Worm (Caenorhabditis elegans): ENCODE results near the gene lin-23.

The lin-23 gene

DNA sequence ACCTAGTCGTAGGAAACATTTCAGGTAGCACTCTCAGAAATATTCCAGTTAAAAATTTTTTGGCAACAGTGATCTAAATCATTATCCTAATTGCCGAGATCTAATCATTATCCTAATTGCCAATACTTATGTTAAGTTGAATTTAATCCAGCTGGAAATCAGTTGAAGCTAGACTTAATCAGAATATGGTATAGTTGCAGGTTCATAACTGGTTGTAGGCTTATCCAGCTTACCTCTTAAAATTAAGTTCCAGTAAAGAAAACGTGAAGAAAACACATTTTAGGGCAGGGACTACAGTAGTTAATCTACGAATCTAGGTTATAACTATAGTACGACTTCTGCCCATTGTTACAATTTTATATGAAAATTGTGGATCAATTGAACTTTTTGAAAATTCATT, 5.6 kb downstream of the lin-23 start:
- no peak for TF ChIP-seq set-16 (GFP tag; IDR thresholded peaks at IDR 0.05)
- no peak for TF ChIP-seq snpc-4 (tag; optimal IDR thresholded peaks at IDR 0.05)
- no peak for TF ChIP-seq F10B5.3 (tag; optimal IDR thresholded peaks at IDR 0.05)
- no peak for TF ChIP-seq nhr-42 (GFP tag; IDR thresholded peaks at IDR 0.05)
- TF ChIP-seq aha-1 (tag), result peak; percentile 93

DNA sequence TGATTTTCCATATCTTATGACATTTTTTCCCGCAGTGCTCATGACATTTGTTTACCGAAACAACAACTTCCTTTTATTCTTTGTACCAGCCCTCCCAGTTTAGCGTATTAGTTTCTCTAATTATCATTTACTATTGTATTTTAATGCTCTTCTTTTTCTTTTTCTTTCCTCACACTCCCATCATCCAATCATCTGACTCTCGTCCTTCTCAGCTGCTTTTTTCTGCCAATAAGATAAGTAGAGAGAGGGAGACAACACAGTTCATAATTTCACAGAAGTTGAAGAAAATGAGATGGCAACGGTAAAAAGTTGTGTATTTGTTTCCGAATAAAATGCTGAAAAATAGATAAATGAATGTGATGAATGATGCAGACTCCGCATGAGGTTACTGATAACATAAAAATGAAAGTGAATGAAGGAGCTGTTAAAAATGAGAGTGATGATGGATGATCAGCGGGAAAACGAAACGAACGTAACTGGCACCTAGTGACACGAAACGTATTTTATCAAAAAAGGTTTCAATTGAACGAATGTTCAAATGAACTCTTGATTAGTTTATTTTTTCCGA, 6.4 kb downstream of the lin-23 start:
- peak; percentile 71 for TF ChIP-seq pqm-1 (tag; optimal IDR thresholded peaks at IDR 0.05)
- TF ChIP-seq hlh-11 (tag; optimal IDR thresholded peaks at IDR 0.05), result peak; percentile 43
- peak; percentile 13 for TF ChIP-seq mep-1 (tag; optimal IDR thresholded peaks at IDR 0.05)
- TF ChIP-seq unc-62 (GFP tag; optimal IDR thresholded peaks at IDR 0.05 in 1 of 2), result peak in 1 of 2 experiments; percentile 69
- no peak for TF ChIP-seq unc-62 (tag; optimal IDR thresholded peaks at IDR 0.05)
- no peak for TF ChIP-seq daf-16 (GFP tag; optimal IDR thresholded peaks at IDR 0.05)
- peak; percentile 53 for TF ChIP-seq daf-16 (tag; optimal IDR thresholded peaks at IDR 0.05)
- TF ChIP-seq nhr-77 (tag; optimal IDR thresholded peaks at IDR 0.05), result peak; percentile 44
- no peak for TF ChIP-seq mes-2 (tag; optimal IDR thresholded peaks at IDR 0.05; ENCODE audit: poor library complexity, severe bottlenecking)
- no peak for TF ChIP-seq nhr-102 (tag; optimal IDR thresholded peaks at IDR 0.05)
- TF ChIP-seq dmd-6 (GFP tag; IDR thresholded peaks at IDR 0.05), result peak; percentile 70
- TF ChIP-seq skn-1 (tag; optimal IDR thresholded peaks at IDR 0.05), result no peak
- TF ChIP-seq dve-1 (tag; optimal IDR thresholded peaks at IDR 0.05; ENCODE audit: insufficient read depth), result peak; percentile 52
- TF ChIP-seq nhr-76 (tag; optimal IDR thresholded peaks at IDR 0.05), result no peak
- peak; percentile 49 for TF ChIP-seq hlh-30 (tag; optimal IDR thresholded peaks at IDR 0.05; ENCODE audit: insufficient read depth)
- peak; percentile 74 for TF ChIP-seq nhr-28 (tag; optimal IDR thresholded peaks at IDR 0.05)

DNA sequence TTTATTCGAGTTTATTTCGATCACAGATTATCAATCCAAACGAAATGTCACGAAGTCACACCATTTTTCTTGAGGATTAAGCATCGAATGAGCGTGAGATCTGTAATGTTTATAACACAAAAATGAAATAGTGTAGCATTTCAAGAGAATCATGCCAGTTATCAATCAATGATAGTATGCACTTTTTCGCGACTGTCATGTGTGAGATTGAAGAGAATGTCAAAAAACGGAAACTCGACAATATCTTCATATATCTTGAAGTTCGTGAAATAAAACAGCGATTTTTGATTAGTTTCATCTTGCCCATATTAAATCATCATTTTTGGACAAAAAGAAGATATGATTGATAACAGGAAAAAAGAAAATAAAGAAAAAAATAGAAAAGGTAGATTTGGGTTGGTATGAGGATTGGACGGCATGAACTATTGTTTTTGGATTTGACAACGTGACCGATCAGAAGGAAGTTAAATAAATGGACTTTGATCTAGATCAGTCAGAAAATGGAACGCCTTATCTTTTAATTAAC, 8.0 kb downstream of the lin-23 start:
- peak; percentile 54 for TF ChIP-seq nhr-28 (tag; optimal IDR thresholded peaks at IDR 0.05)
- no peak for TF ChIP-seq ztf-11 (tag; optimal IDR thresholded peaks at IDR 0.05)
- no peak for TF ChIP-seq jun-1 (tag; optimal IDR thresholded peaks at IDR 0.05)
- 0 out of 2 replicates have a peak, but pooled peaks have one; percentile 12 for TF ChIP-seq dmd-6 (GFP tag; IDR thresholded peaks at IDR 0.05)
- peak; percentile 7 for TF ChIP-seq mep-1 (tag; optimal IDR thresholded peaks at IDR 0.05)
- TF ChIP-seq hlh-30 (tag; optimal IDR thresholded peaks at IDR 0.05; ENCODE audit: insufficient read depth), result peak; percentile 57
- peak in 1 of 2 experiments; percentile 27 for TF ChIP-seq mdl-1 (tag; optimal IDR thresholded peaks at IDR 0.05)
- no peak for TF ChIP-seq fos-1 (tag; optimal IDR thresholded peaks at IDR 0.05)

DNA sequence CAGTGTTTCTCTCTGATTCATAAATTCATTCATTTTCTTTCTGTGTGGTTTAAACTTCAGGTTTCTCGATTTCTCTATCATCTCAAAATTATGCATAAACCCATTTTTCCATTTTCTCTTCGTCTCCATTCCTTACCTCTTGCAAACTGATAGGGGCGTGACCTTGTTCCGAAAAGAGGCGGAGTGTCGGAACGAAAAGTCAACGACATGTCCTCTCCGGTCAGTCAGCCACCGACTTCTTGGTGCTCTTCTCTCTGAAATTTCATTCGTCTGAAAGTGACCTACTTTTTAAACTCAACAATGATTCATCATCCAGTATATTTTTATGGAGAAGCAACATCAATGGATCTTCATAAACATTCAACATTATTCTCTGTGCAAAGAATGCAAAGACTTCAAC, 9.8 kb downstream of the lin-23 start, which contains the start of gene F58F12.12:
TSS of gene F58F12.12 (plus strand) at position 301 of the 400 bp plus-strand sequence.
- TF ChIP-seq T26A8.4 (GFP tag; IDR thresholded peaks at IDR 0.05), result no peak
- no peak for TF ChIP-seq dve-1 (tag; optimal IDR thresholded peaks at IDR 0.05; ENCODE audit: insufficient read depth)
- no peak for TF ChIP-seq T20F7.1 (GFP tag; optimal IDR thresholded peaks at IDR 0.05)
- no peak for TF ChIP-seq hmg-1.1 (GFP tag; IDR thresholded peaks at IDR 0.05)
- TF ChIP-seq tag-97 (GFP tag; IDR thresholded peaks at IDR 0.05), result no peak
- TF ChIP-seq nhr-77 (tag; optimal IDR thresholded peaks at IDR 0.05), result no peak
- TF ChIP-seq aha-1 (tag), result peak; percentile 75
- TF ChIP-seq nhr-10 (tag; optimal IDR thresholded peaks at IDR 0.05), result no peak
- no peak for TF ChIP-seq ceh-20 (GFP tag; IDR thresholded peaks at IDR 0.05)

DNA sequence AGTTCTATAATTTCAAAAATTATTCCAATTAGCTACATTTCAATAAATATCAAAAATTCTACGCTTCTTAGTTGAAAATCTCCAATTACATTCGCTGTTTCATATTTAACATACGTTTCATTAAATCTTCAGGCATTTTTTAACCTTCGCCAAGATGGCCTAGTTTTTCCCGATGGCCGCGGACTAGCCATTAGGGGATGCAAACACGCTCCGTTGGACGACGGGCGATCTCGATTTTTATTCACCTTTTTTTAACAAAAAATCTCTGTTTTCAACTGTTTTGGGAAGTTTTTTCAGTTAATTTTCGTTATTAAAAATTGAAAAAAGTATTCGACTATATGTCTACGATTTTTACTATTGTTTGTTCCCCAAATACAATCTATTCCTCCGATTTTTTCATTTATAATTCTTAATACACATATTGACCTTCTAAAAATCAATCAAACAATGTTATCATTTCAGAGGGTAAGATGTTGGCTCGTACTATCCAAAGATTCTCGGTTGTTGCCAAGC, 12.1 kb downstream of the lin-23 start, which contains the start of gene F58F12.1:
TSS of gene F58F12.1 (plus strand) at position 463 of the 513 bp plus-strand sequence.
- TF ChIP-seq mep-1 (tag; optimal IDR thresholded peaks at IDR 0.05), result peak; percentile 66
- TF ChIP-seq dpl-1 (GFP tag; optimal IDR thresholded peaks at IDR 0.05), result peak; percentile 56
- TF ChIP-seq aha-1 (tag), result peak; percentile 24
- TF ChIP-seq nhr-111 (GFP tag; optimal IDR thresholded peaks at IDR 0.05), result no peak
- TF ChIP-seq lin-38 (GFP tag; IDR thresholded peaks at IDR 0.05), result peak; percentile 94
- TF ChIP-seq zag-1 (tag; optimal IDR thresholded peaks at IDR 0.05), result no peak
- TF ChIP-seq F26F4.8 (GFP tag; conservative IDR thresholded peaks at IDR 0.05), result no peak
- peak; percentile 90 for TF ChIP-seq unc-130 (GFP tag; optimal IDR thresholded peaks at IDR 0.05)
- peak; percentile 50 for TF ChIP-seq dve-1 (tag; optimal IDR thresholded peaks at IDR 0.05; ENCODE audit: insufficient read depth)
- TF ChIP-seq nhr-6 (tag; optimal IDR thresholded peaks at IDR 0.05), result peak; percentile 43
- TF ChIP-seq daf-16 (GFP tag; optimal IDR thresholded peaks at IDR 0.05), result no peak
- peak; percentile 50 for TF ChIP-seq daf-16 (tag; optimal IDR thresholded peaks at IDR 0.05)
- TF ChIP-seq hif-1 (tag; optimal IDR thresholded peaks at IDR 0.05), result peak in 1 of 2 experiments; percentile 75
- TF ChIP-seq dmd-6 (GFP tag; IDR thresholded peaks at IDR 0.05), result peak; percentile 14; the same call in 1 of the 2 replicates
- TF ChIP-seq lin-13 (GFP tag; optimal IDR thresholded peaks at IDR 0.05), result peak; percentile 43
- TF ChIP-seq rbr-2 (tag; optimal IDR thresholded peaks at IDR 0.05), result peak; percentile 38
- no peak for TF ChIP-seq arid-1 (GFP tag; conservative IDR thresholded peaks at IDR 0.05)
- peak; percentile 55 for TF ChIP-seq nhr-28 (tag; optimal IDR thresholded peaks at IDR 0.05)
- TF ChIP-seq ZK337.2 (GFP tag; IDR thresholded peaks at IDR 0.05), result peak; percentile 47; the same call in 1 of the 2 replicates

All from whole organism, L4 larva.